Fruit fly (Drosophila melanogaster): ENCODE measurements around the gene bif.
A peak's percentile ranks its signal among the peaks of the same experiment; 100 is the strongest.

The bif gene

DNA sequence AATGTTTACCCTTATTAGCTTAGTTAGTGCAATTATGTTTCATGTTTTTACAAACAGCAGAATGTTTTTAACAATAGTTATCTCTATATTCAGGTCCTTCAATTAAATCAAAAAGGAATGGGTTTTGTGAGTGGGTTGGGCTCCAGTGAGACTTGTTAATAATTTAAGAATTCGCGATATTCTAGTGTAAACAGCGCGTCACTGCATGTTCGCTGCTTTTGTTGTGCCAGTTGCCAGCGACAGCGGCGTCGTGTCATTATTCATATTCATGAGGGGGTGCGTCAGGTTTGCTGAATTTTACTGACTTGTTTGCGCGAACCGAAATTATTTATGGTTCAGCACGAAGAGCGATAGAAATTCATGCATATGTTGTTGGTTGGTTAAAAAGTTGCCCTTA, 36.5 kb downstream of the bif start, which contains the start of gene Amun (continued):
- peak; percentile 32 for TF ChIP-seq gem (tag; optimal IDR thresholded peaks at IDR 0.05)
- TF ChIP-seq CG1832 (GFP tag; optimal IDR thresholded peaks at IDR 0.05) = no peak
- TF ChIP-seq fd102C (GFP tag; optimal IDR thresholded peaks at IDR 0.05) = no peak
- no peak for TF ChIP-seq CG11696 (GFP tag; IDR thresholded peaks at IDR 0.05)
- TF ChIP-seq wdn (GFP tag; IDR thresholded peaks at IDR 0.05) = 0 out of 2 replicates have a peak, but pooled peaks have one; percentile 34
- TF ChIP-seq Meics (GFP tag; optimal IDR thresholded peaks at IDR 0.05) = no peak
- no peak for TF ChIP-seq CG34376 (GFP tag; optimal IDR thresholded peaks at IDR 0.05)
- TF ChIP-seq Lpt (GFP tag; optimal IDR thresholded peaks at IDR 0.05) = no peak
- peak; percentile 21 for TF ChIP-seq CG13624 (GFP tag; optimal IDR thresholded peaks at IDR 0.05)
- TF ChIP-seq BEAF-32 (GFP tag; optimal IDR thresholded peaks at IDR 0.05) = no peak
- TF ChIP-seq CG2678 (tag; optimal IDR thresholded peaks at IDR 0.05) = peak; percentile 35
- TF ChIP-seq Drgx (GFP tag; IDR thresholded peaks at IDR 0.05) = 0 out of 2 replicates have a peak, but pooled peaks have one; percentile 9
- TF ChIP-seq vvl (GFP tag; IDR thresholded peaks at IDR 0.05) = peak; percentile 14; the same call in 1 of the 2 replicates
- TF ChIP-seq fd96Cb (tag; optimal IDR thresholded peaks at IDR 0.05) = no peak
- TF ChIP-seq CG7786 (GFP tag; optimal IDR thresholded peaks at IDR 0.05) = peak; percentile 13
- TF ChIP-seq CG6175 (GFP tag; IDR thresholded peaks at IDR 0.05) = no peak
- TF ChIP-seq Dbx (GFP tag; IDR thresholded peaks at IDR 0.05) = peak; percentile 7; the same call in 1 of the 3 replicates
- no peak for TF ChIP-seq pan (optimal IDR thresholded peaks at IDR 0.05)
- TF ChIP-seq pan (GFP tag; optimal IDR thresholded peaks at IDR 0.05 in 1 of 2, IDR thresholded peaks at IDR 0.05 in 1 of 2) = peak in 1 of 2 experiments; percentile 17
- TF ChIP-seq stc (GFP tag; IDR thresholded peaks at IDR 0.05) = no peak
- TF ChIP-seq ems (GFP tag; optimal IDR thresholded peaks at IDR 0.05) = peak; percentile 34
- no peak for TF ChIP-seq cg (GFP tag; optimal IDR thresholded peaks at IDR 0.05)
- TF ChIP-seq nau (GFP tag; optimal IDR thresholded peaks at IDR 0.05) = no peak
- peak; percentile 6 for TF ChIP-seq ewg (GFP tag; optimal IDR thresholded peaks at IDR 0.05)
- TF ChIP-seq row (GFP tag; IDR thresholded peaks at IDR 0.05) = no peak; the same call in 2 of the 3 replicates
- 0 out of 2 replicates have a peak, but pooled peaks have one; percentile 29 for TF ChIP-seq Xrp1 (GFP tag; IDR thresholded peaks at IDR 0.05)
- no peak for TF ChIP-seq Mes4 (GFP tag; optimal IDR thresholded peaks at IDR 0.05)
- no peak for TF ChIP-seq CG1024 (GFP tag; IDR thresholded peaks at IDR 0.05)
- TF ChIP-seq Fer1 (GFP tag; optimal IDR thresholded peaks at IDR 0.05) = no peak
- TF ChIP-seq ssp (GFP tag; IDR thresholded peaks at IDR 0.05) = peak; percentile 46; the same call in 1 of the 2 replicates
- peak; percentile 80 for TF ChIP-seq sens (GFP tag)
- no peak for TF ChIP-seq CG6654 (GFP tag; optimal IDR thresholded peaks at IDR 0.05)
- no peak for TF ChIP-seq oc (tag; optimal IDR thresholded peaks at IDR 0.05)
- no peak for TF ChIP-seq Blimp-1 (GFP tag; optimal IDR thresholded peaks at IDR 0.05)
- TF ChIP-seq Doc3 (GFP tag; IDR thresholded peaks at IDR 0.05; ENCODE audit: partially characterized antibody) = no peak
- TF ChIP-seq ind (GFP tag; optimal IDR thresholded peaks at IDR 0.05) = peak; percentile 39
- TF ChIP-seq pum (GFP tag; optimal IDR thresholded peaks at IDR 0.05) = no peak
- TF ChIP-seq CG18764 (GFP tag; optimal IDR thresholded peaks at IDR 0.05) = no peak
- no peak for TF ChIP-seq cato (GFP tag; optimal IDR thresholded peaks at IDR 0.05; ENCODE audit: borderline replicate concordance)
- no peak for TF ChIP-seq CG17359 (tag; optimal IDR thresholded peaks at IDR 0.05)
- TF ChIP-seq Atf-2 (GFP tag; optimal IDR thresholded peaks at IDR 0.05) = peak; percentile 3
- no peak for TF ChIP-seq E2f1 (GFP tag; IDR thresholded peaks at IDR 0.05)
- no peak for TF ChIP-seq CG7357 (GFP tag; IDR thresholded peaks at IDR 0.05)
- TF ChIP-seq Ssrp (tag; optimal IDR thresholded peaks at IDR 0.05) = peak; percentile 21
- TF ChIP-seq Spps (tag; optimal IDR thresholded peaks at IDR 0.05) = no peak
- no peak for TF ChIP-seq Oaz (GFP tag; IDR thresholded peaks at IDR 0.05)
- no peak for TF ChIP-seq zen2 (GFP tag; IDR thresholded peaks at IDR 0.05; ENCODE audit: partially characterized antibody)
- TF ChIP-seq HLH3B (GFP tag; IDR thresholded peaks at IDR 0.05) = peak; percentile 48; the same call in 1 of the 2 replicates
- no peak for TF ChIP-seq CG16815 (GFP tag; optimal IDR thresholded peaks at IDR 0.05)
- 0 out of 2 replicates have a peak, but pooled peaks have one; percentile 17 for TF ChIP-seq Poxn (GFP tag; IDR thresholded peaks at IDR 0.05)
- TF ChIP-seq CG30403 (GFP tag; optimal IDR thresholded peaks at IDR 0.05) = peak; percentile 50
- no peak for TF ChIP-seq MBD-R2 (GFP tag; IDR thresholded peaks at IDR 0.05)

Measured in whole organism, embryonic.